Fruit fly (Drosophila melanogaster): ENCODE results near the gene Rat1.

Rat1 gene

DNA sequence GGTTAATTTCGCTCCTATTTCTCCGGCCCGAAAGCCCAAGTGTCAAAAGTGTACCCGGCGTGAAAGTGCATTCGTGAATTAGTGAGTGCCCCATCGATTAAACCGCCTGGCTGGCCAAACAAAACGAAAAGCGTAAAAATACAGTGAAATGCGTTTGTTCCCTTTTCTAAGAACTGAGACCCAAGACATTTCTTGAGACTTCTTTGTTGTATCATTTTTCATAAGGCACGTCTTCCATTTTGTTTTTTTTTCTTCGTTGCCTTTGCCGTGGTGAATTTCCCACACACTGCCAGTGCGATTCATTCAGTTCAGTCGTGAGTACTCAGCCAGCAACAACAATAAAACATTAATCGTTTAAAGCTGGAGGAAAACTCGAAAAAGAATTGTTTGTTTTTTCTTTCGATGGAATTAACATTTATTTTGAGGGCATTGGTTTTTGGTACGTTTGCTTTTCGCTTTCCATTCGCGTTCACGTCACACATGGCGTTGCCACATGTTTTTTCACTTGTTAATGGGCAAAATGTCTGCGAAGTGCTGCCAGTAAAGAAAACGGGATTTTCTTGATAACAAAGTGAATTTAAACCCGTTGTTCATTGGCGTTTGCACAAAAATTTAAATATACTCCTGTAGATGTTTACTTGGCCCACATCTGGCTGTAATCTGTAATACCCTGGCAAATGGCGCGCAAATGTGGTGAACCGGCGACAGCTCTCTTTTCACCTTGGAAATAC, 13.6 kb downstream of the Rat1 start (continued):
- no peak for TF ChIP-seq CG10543 (GFP tag; optimal IDR thresholded peaks at IDR 0.05)
- TF ChIP-seq CG4820 (GFP tag; optimal IDR thresholded peaks at IDR 0.05): no peak
- TF ChIP-seq shn (GFP tag; optimal IDR thresholded peaks at IDR 0.05): no peak
- peak; percentile 59; the same call in 1 of the 3 replicates for TF ChIP-seq CG34422 (GFP tag; IDR thresholded peaks at IDR 0.05)
- peak; percentile 27 for TF ChIP-seq Blimp-1 (GFP tag; optimal IDR thresholded peaks at IDR 0.05)
- no peak for TF ChIP-seq sr (GFP tag; IDR thresholded peaks at IDR 0.05)
- no peak for TF ChIP-seq CG10321 (GFP tag; IDR thresholded peaks at IDR 0.05)
- TF ChIP-seq CG17359 (tag; optimal IDR thresholded peaks at IDR 0.05): peak; percentile 14
- no peak for TF ChIP-seq CG9797 (GFP tag; optimal IDR thresholded peaks at IDR 0.05)
- peak in 1 of 2 experiments; percentile 26 for TF ChIP-seq insv (GFP tag; optimal IDR thresholded peaks at IDR 0.05)
- TF ChIP-seq MESR4 (GFP tag; optimal IDR thresholded peaks at IDR 0.05): no peak
- no peak for TF ChIP-seq CG9215 (GFP tag; IDR thresholded peaks at IDR 0.05)
- no peak for TF ChIP-seq CG30020 (tag; optimal IDR thresholded peaks at IDR 0.05)
- TF ChIP-seq ind (GFP tag; optimal IDR thresholded peaks at IDR 0.05): no peak
- TF ChIP-seq Pdp1 (GFP tag; optimal IDR thresholded peaks at IDR 0.05): peak in 1 of 2 experiments; percentile 3
- TF ChIP-seq CG12659 (GFP tag; optimal IDR thresholded peaks at IDR 0.05): peak; percentile 13
- TF ChIP-seq E2f2 (GFP tag; IDR thresholded peaks at IDR 0.05): 0 out of 2 replicates have a peak, but pooled peaks have one; percentile 12
- no peak for TF ChIP-seq Vsx1 (GFP tag; optimal IDR thresholded peaks at IDR 0.05)
- no peak for TF ChIP-seq Dfd (GFP tag; optimal IDR thresholded peaks at IDR 0.05)
- TF ChIP-seq CG42726 (GFP tag; IDR thresholded peaks at IDR 0.05; ENCODE audit: partially characterized antibody): no peak
- no peak for TF ChIP-seq usp (GFP tag; optimal IDR thresholded peaks at IDR 0.05)
- TF ChIP-seq CG3281 (GFP tag; optimal IDR thresholded peaks at IDR 0.05): peak; percentile 29
- TF ChIP-seq CG15514 (GFP tag; optimal IDR thresholded peaks at IDR 0.05): peak; percentile 29
- no peak for TF ChIP-seq CG13424 (tag; optimal IDR thresholded peaks at IDR 0.05)
- TF ChIP-seq gem (tag; optimal IDR thresholded peaks at IDR 0.05): peak; percentile 12
- TF ChIP-seq CG31224 (GFP tag; IDR thresholded peaks at IDR 0.05): no peak
- no peak for TF ChIP-seq CG34376 (GFP tag; optimal IDR thresholded peaks at IDR 0.05)
- no peak for TF ChIP-seq tin (GFP tag; optimal IDR thresholded peaks at IDR 0.05)
- peak; percentile 35; the same call in 1 of the 2 replicates for TF ChIP-seq E2f1 (GFP tag; IDR thresholded peaks at IDR 0.05)
- TF ChIP-seq CG11456 (GFP tag; IDR thresholded peaks at IDR 0.05): no peak
- no peak for TF ChIP-seq CG18619 (GFP tag; optimal IDR thresholded peaks at IDR 0.05)
- no peak for TF ChIP-seq MTF-1 (GFP tag; optimal IDR thresholded peaks at IDR 0.05; ENCODE audit: borderline replicate concordance)
- no peak for TF ChIP-seq Dad (GFP tag; optimal IDR thresholded peaks at IDR 0.05)
- no peak for TF ChIP-seq nerfin-2 (GFP tag; IDR thresholded peaks at IDR 0.05; ENCODE audit: partially characterized antibody)
- TF ChIP-seq pzg (GFP tag; optimal IDR thresholded peaks at IDR 0.05): peak; percentile 16
- TF ChIP-seq D19B (GFP tag; optimal IDR thresholded peaks at IDR 0.05): peak; percentile 51
- peak; percentile 11 for TF ChIP-seq kay (GFP tag; optimal IDR thresholded peaks at IDR 0.05)
- TF ChIP-seq pros (GFP tag; optimal IDR thresholded peaks at IDR 0.05): peak; percentile 95
- TF ChIP-seq CG12299 (tag; optimal IDR thresholded peaks at IDR 0.05): no peak
- no peak for TF ChIP-seq ci (GFP tag; IDR thresholded peaks at IDR 0.05)
- no peak for TF ChIP-seq bab2 (GFP tag; optimal IDR thresholded peaks at IDR 0.05)
- no peak for TF ChIP-seq CG10366 (GFP tag; IDR thresholded peaks at IDR 0.05)
- TF ChIP-seq Taf1 (GFP tag; IDR thresholded peaks at IDR 0.05): no peak
- no peak for TF ChIP-seq Stat92E (GFP tag; optimal IDR thresholded peaks at IDR 0.05)
- TF ChIP-seq Hr78 (GFP tag; optimal IDR thresholded peaks at IDR 0.05): no peak
- TF ChIP-seq gsb (GFP tag; IDR thresholded peaks at IDR 0.05): no peak
- TF ChIP-seq ara (GFP tag; IDR thresholded peaks at IDR 0.05): no peak
- no peak for TF ChIP-seq cwo (GFP tag; optimal IDR thresholded peaks at IDR 0.05)
